Worm (Caenorhabditis elegans) whole organism, L4 larva: ENCODE measurements around the gene srj-15.

ENCODE experiments used
- ama-1 ChIP-seq: fragments of 150-350 bp; optimal IDR thresholded peaks from 2 replicates; lab custom pipeline; 2014; ENCODE audit warnings: inconsistent platforms, mixed read lengths
- ces-1 ChIP-seq: fragments of 150-350 bp; sonication (generic microtip); optimal IDR thresholded peaks from 4 replicates; lab custom pipeline; 2014; ENCODE audit warnings: missing biosample characterization, missing genetic modification reagents, missing genetic modification characterization
- dpl-1 ChIP-seq: fragments of 150-350 bp; optimal IDR thresholded peaks from 2 replicates; lab custom pipeline; 2014; ENCODE audit warnings: missing biosample characterization, missing genetic modification reagents, missing genetic modification characterization
- nhr-10 ChIP-seq: fragments of 150-350 bp; optimal IDR thresholded peaks from 2 replicates; lab custom pipeline; 2014; ENCODE audit warnings: missing biosample characterization, missing genetic modification characterization
- pha-4 ChIP-seq, 2 experiments: fragments of 150-350 bp in 1 of 2; fragments of 200-800 bp in 1 of 2; sonication (Bioruptor generic) in 1 of 2; IDR thresholded peaks in 1 of 2; optimal IDR thresholded peaks in 1 of 2; 2 replicates each; pipeline versions ENCODE4 v1.3.6 to Lab custom; 2014 to 2022; ENCODE audit warnings: missing genetic modification characterization in 2 of 2, missing genetic modification reagents in 2 of 2, missing biosample characterization in 1 of 2, missing compliant biosample characterization in 1 of 2

DNA sequence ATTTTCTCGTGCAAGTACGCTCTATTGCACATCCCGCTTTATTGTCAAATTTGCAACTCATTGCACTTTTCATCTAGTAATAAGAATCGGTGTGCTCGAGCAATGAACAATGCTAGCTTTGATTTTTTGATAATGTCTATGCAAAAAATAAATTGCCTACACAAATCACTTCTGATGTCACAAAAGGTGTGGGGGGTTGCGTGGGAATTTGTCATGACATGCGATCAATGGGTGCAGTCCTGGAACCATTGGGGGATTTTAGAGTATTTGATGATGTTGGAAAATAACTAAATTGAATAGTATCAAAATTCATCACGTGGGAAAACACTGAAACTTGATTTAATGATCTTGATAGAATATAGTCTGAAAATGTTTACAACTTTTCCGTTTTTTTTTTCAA lies 18.8 kb downstream of the srj-15 start:
- TF ChIP-seq dpl-1 (GFP tag; lab: Kevin White, UChicago) (no peak), pha-4 (GFP tag; IDR thresholded peaks at IDR 0.05; lab: Robert Waterston, UW) (no peak), pha-4 (tag; optimal IDR thresholded peaks at IDR 0.05; lab: Kevin White, UChicago) (no peak), nhr-10 (tag; lab: Kevin White, UChicago) (no peak), ama-1 (lab: Kevin White, UChicago) (no peak), ces-1 (GFP tag; lab: Kevin White, UChicago) (no peak)
